Fruit fly (Drosophila melanogaster) whole organism, embryonic: Measurements from ENCODE around the gene CG7367.

Experiments
- Atf-2 ChIP-seq: fragments of 200-800 bp; sonication (Bioruptor generic); optimal IDR thresholded peaks from 2 replicates; lab custom pipeline; 2016; ENCODE audit warnings: missing biosample characterization, missing genetic modification characterization
- B-H1 ChIP-seq: fragments of 200-800 bp; sonication (Bioruptor generic); IDR thresholded peaks from 3 replicates; pipeline ENCODE4 v1.3.6; 2022; ENCODE audit warnings: missing biosample characterization, missing genetic modification characterization
- B-H2 ChIP-seq: fragments of 200-800 bp; sonication (Bioruptor generic); optimal IDR thresholded peaks from 2 replicates; lab custom pipeline; 2018; ENCODE audit warnings: missing biosample characterization, mild to moderate bottlenecking, missing genetic modification characterization
- BEAF-32 ChIP-seq: fragments of 200-800 bp; sonication (Bioruptor generic); optimal IDR thresholded peaks from 3 replicates; lab custom pipeline; 2017; ENCODE audit warnings: missing biosample characterization, missing genetic modification characterization, mild to moderate bottlenecking, moderate library complexity, missing genetic modification reagents
- Bgb ChIP-seq: fragments of 200-800 bp; sonication (Bioruptor generic); IDR thresholded peaks from 2 replicates; pipeline ENCODE4 v1.3.6; 2022; ENCODE audit warnings: missing biosample characterization, missing genetic modification characterization; ENCODE audit not compliant: partially characterized antibody
- CG10147 ChIP-seq: fragments of 200-800 bp; sonication (Bioruptor generic); optimal IDR thresholded peaks from 2 replicates; lab custom pipeline; 2019; ENCODE audit warnings: missing biosample characterization, mild to moderate bottlenecking, missing genetic modification characterization, moderate library complexity
- CG10267 ChIP-seq: fragments of 200-800 bp; sonication (Bioruptor generic); optimal IDR thresholded peaks from 2 replicates; lab custom pipeline; 2018; ENCODE audit warnings: missing biosample characterization, mild to moderate bottlenecking, missing genetic modification characterization, moderate library complexity
- CG12659 ChIP-seq: fragments of 200-800 bp; sonication (Bioruptor generic); optimal IDR thresholded peaks from 3 replicates; lab custom pipeline; 2017; ENCODE audit warnings: mild to moderate bottlenecking, missing biosample characterization, missing genetic modification reagents, missing genetic modification characterization
- CG13287 ChIP-seq: fragments of 200-800 bp; sonication (Bioruptor generic); IDR thresholded peaks from 2 replicates; pipeline ENCODE4 v1.3.6; 2022; ENCODE audit warnings: missing biosample characterization, missing genetic modification characterization; ENCODE audit not compliant: partially characterized antibody
- CG14860 ChIP-seq: fragments of 200-800 bp; sonication (Bioruptor generic); IDR thresholded peaks from 3 replicates; pipeline ENCODE4 v1.3.6; 2022; ENCODE audit warnings: missing biosample characterization, missing genetic modification characterization; ENCODE audit not compliant: partially characterized antibody
- CG16779 ChIP-seq: fragments of 200-800 bp; sonication (Bioruptor generic); IDR thresholded peaks from 2 replicates; pipeline ENCODE4 v1.3.6; 2022; ENCODE audit warnings: missing biosample characterization, missing genetic modification characterization
- CG17186 ChIP-seq: fragments of 200-800 bp; sonication (Bioruptor generic); optimal IDR thresholded peaks from 3 replicates; lab custom pipeline; 2017; ENCODE audit warnings: missing biosample characterization, missing genetic modification reagents, missing genetic modification characterization
- CG17361 ChIP-seq: fragments of 200-800 bp; sonication (Bioruptor generic); IDR thresholded peaks from 3 replicates; pipeline ENCODE4 v1.3.6; 2022; ENCODE audit warnings: missing biosample characterization, missing genetic modification characterization
- CG3407 ChIP-seq: fragments of 200-800 bp; sonication (Bioruptor generic); optimal IDR thresholded peaks from 2 replicates; lab custom pipeline; 2018; ENCODE audit warnings: missing biosample characterization, mild to moderate bottlenecking, missing genetic modification characterization
- CG4282 ChIP-seq: fragments of 200-800 bp; sonication (Bioruptor generic); optimal IDR thresholded peaks from 2 replicates; lab custom pipeline; 2016; ENCODE audit warnings: missing biosample characterization, missing genetic modification characterization
- CG4404 ChIP-seq: fragments of 200-800 bp; sonication (Bioruptor generic); IDR thresholded peaks from 2 replicates; pipeline ENCODE4 v1.3.6; 2022; ENCODE audit warnings: missing biosample characterization, missing genetic modification characterization
- CG4617 ChIP-seq: fragments of 200-800 bp; sonication (Bioruptor generic); optimal IDR thresholded peaks from 3 replicates; lab custom pipeline; 2016; ENCODE audit warnings: missing biosample characterization, missing genetic modification characterization, borderline replicate concordance
- CG4820 ChIP-seq: fragments of 200-800 bp; sonication (Bioruptor generic); optimal IDR thresholded peaks from 3 replicates; lab custom pipeline; 2016; ENCODE audit warnings: missing biosample characterization, missing genetic modification characterization
- CG8388 ChIP-seq: fragments of 200-800 bp; sonication (Bioruptor generic); optimal IDR thresholded peaks from 2 replicates; lab custom pipeline; 2019; ENCODE audit warnings: missing biosample characterization, mild to moderate bottlenecking, missing genetic modification characterization, moderate library complexity
- CG9817 ChIP-seq: fragments of 200-800 bp; sonication (Bioruptor generic); optimal IDR thresholded peaks from 2 replicates; lab custom pipeline; 2018; ENCODE audit warnings: missing biosample characterization, mild to moderate bottlenecking, missing genetic modification characterization, moderate library complexity
- Drgx ChIP-seq: fragments of 200-800 bp; sonication (Bioruptor generic); IDR thresholded peaks from 2 replicates; pipeline ENCODE4 v1.3.6; 2022; ENCODE audit warnings: missing biosample characterization, missing genetic modification characterization
- Ets97D ChIP-seq: fragments of 200-800 bp; sonication (Bioruptor generic); optimal IDR thresholded peaks from 3 replicates; lab custom pipeline; 2016; ENCODE audit warnings: missing biosample characterization, missing genetic modification characterization
- Nf-YB ChIP-seq: fragments of 200-800 bp; sonication (Bioruptor generic); optimal IDR thresholded peaks from 3 replicates; lab custom pipeline; 2019; ENCODE audit warnings: missing biosample characterization, mild to moderate bottlenecking, missing genetic modification characterization, moderate library complexity
- Sox100B ChIP-seq: fragments of 200-800 bp; sonication (Bioruptor generic); optimal IDR thresholded peaks from 3 replicates; lab custom pipeline; 2018; ENCODE audit warnings: missing biosample characterization, mild to moderate bottlenecking, missing genetic modification characterization
- Stat92E ChIP-seq, 3 experiments: fragments of >200 bp in 2 of 3; fragments of 200-800 bp in 1 of 3; sonication (Bioruptor generic) in 1 of 3; optimal IDR thresholded peaks; 2 replicates each; lab custom pipeline; 2017 to 2019; ENCODE audit warnings: missing biosample characterization in 3 of 3, missing genetic modification characterization in 3 of 3, mild to moderate bottlenecking in 1 of 3, moderate library complexity in 1 of 3
- br ChIP-seq: fragments of >200 bp; optimal IDR thresholded peaks from 2 replicates; lab custom pipeline; 2017
- chinmo ChIP-seq: fragments of 200-800 bp; sonication (Bioruptor generic); IDR thresholded peaks from 4 replicates; pipeline ENCODE4 v1.3.6; 2022; ENCODE audit warnings: missing biosample characterization, missing genetic modification characterization; ENCODE audit not compliant: partially characterized antibody
- crc ChIP-seq: fragments of 200-800 bp; sonication (Bioruptor generic); optimal IDR thresholded peaks from 2 replicates; lab custom pipeline; 2016; ENCODE audit warnings: missing biosample characterization, missing genetic modification characterization
- emc ChIP-seq: fragments of 200-800 bp; sonication (Bioruptor generic); optimal IDR thresholded peaks from 2 replicates; lab custom pipeline; 2016; ENCODE audit warnings: missing biosample characterization, missing genetic modification characterization
- eve ChIP-seq, 2 experiments: fragments of >200 bp; optimal IDR thresholded peaks; 2 replicates each; lab custom pipeline; 2017; ENCODE audit warnings: missing biosample characterization in 2 of 2, missing genetic modification characterization in 2 of 2
- fu2 ChIP-seq: fragments of 200-800 bp; sonication (Bioruptor generic); optimal IDR thresholded peaks from 2 replicates; lab custom pipeline; 2016; ENCODE audit warnings: missing biosample characterization, missing genetic modification characterization
- gfzf ChIP-seq: fragments of 200-800 bp; sonication (Bioruptor generic); optimal IDR thresholded peaks from 2 replicates; lab custom pipeline; 2016; ENCODE audit warnings: missing biosample characterization, mild to moderate bottlenecking, missing genetic modification characterization, moderate library complexity
- gsb ChIP-seq: fragments of 200-800 bp; sonication (Bioruptor generic); IDR thresholded peaks from 2 replicates; pipeline ENCODE4 v1.3.6; 2022; ENCODE audit warnings: missing biosample characterization, missing genetic modification characterization
- gt ChIP-seq: fragments of 200-800 bp; sonication (Bioruptor generic); IDR thresholded peaks from 2 replicates; pipeline ENCODE4 v1.3.6; 2022; ENCODE audit warnings: missing biosample characterization, missing genetic modification characterization
- ken ChIP-seq: fragments of 200-800 bp; sonication (Bioruptor generic); IDR thresholded peaks from 3 replicates; pipeline ENCODE4 v1.3.6; 2022; ENCODE audit warnings: missing biosample characterization, missing genetic modification characterization
- lbe ChIP-seq: fragments of 200-800 bp; sonication (Bioruptor generic); optimal IDR thresholded peaks from 2 replicates; lab custom pipeline; 2016; ENCODE audit warnings: missing biosample characterization, mild to moderate bottlenecking, missing genetic modification characterization
- lilli ChIP-seq: fragments of 200-800 bp; sonication (Bioruptor generic); optimal IDR thresholded peaks from 3 replicates; lab custom pipeline; 2016; ENCODE audit warnings: missing biosample characterization, missing genetic modification characterization
- nau ChIP-seq: fragments of 200-800 bp; sonication (Bioruptor generic); optimal IDR thresholded peaks from 3 replicates; lab custom pipeline; 2017; ENCODE audit warnings: missing biosample characterization, mild to moderate bottlenecking, missing genetic modification characterization, missing genetic modification reagents
- onecut ChIP-seq: fragments of 200-800 bp; sonication (Bioruptor generic); IDR thresholded peaks from 2 replicates; pipeline ENCODE4 v1.3.6; 2022; ENCODE audit warnings: missing biosample characterization, missing genetic modification characterization
- pfk ChIP-seq: fragments of 200-800 bp; sonication (Bioruptor generic); optimal IDR thresholded peaks from 2 replicates; lab custom pipeline; 2018; ENCODE audit warnings: missing biosample characterization, mild to moderate bottlenecking, missing genetic modification characterization, moderate library complexity
- pnt ChIP-seq: fragments of 200-800 bp; sonication (Bioruptor generic); optimal IDR thresholded peaks from 3 replicates; lab custom pipeline; 2016; ENCODE audit warnings: missing biosample characterization, missing genetic modification characterization
- rib ChIP-seq: fragments of 200-800 bp; sonication (Bioruptor generic); IDR thresholded peaks from 2 replicates; pipeline ENCODE4 v1.3.6; 2022; ENCODE audit warnings: missing biosample characterization, missing genetic modification characterization
- ro ChIP-seq: fragments of 200-800 bp; sonication (Bioruptor generic); IDR thresholded peaks from 2 replicates; pipeline ENCODE4 v1.3.6; 2022; ENCODE audit warnings: missing biosample characterization, missing genetic modification characterization
- row ChIP-seq: fragments of 200-800 bp; sonication (Bioruptor generic); IDR thresholded peaks from 3 replicates; pipeline ENCODE4 v1.3.6; 2022; ENCODE audit warnings: missing biosample characterization, missing genetic modification characterization
- sc ChIP-seq, 3 experiments: fragments of >200 bp in 2 of 3; fragments of 200-800 bp in 1 of 3; sonication (Bioruptor generic) in 1 of 3; optimal IDR thresholded peaks; 2 replicates in 2 of 3; 3 replicates in 1 of 3; lab custom pipeline; 2017; ENCODE audit warnings: mild to moderate bottlenecking in 1 of 3, missing biosample characterization in 1 of 3, missing genetic modification characterization in 1 of 3, missing genetic modification reagents in 1 of 3
- sqz ChIP-seq: fragments of 200-800 bp; sonication (Bioruptor generic); optimal IDR thresholded peaks from 3 replicates; lab custom pipeline; 2018; ENCODE audit warnings: missing biosample characterization, mild to moderate bottlenecking, missing genetic modification characterization
- tin ChIP-seq: fragments of 200-800 bp; sonication (Bioruptor generic); optimal IDR thresholded peaks from 3 replicates; lab custom pipeline; 2016; ENCODE audit warnings: missing biosample characterization, missing genetic modification characterization

Gene CG7367

DNA sequence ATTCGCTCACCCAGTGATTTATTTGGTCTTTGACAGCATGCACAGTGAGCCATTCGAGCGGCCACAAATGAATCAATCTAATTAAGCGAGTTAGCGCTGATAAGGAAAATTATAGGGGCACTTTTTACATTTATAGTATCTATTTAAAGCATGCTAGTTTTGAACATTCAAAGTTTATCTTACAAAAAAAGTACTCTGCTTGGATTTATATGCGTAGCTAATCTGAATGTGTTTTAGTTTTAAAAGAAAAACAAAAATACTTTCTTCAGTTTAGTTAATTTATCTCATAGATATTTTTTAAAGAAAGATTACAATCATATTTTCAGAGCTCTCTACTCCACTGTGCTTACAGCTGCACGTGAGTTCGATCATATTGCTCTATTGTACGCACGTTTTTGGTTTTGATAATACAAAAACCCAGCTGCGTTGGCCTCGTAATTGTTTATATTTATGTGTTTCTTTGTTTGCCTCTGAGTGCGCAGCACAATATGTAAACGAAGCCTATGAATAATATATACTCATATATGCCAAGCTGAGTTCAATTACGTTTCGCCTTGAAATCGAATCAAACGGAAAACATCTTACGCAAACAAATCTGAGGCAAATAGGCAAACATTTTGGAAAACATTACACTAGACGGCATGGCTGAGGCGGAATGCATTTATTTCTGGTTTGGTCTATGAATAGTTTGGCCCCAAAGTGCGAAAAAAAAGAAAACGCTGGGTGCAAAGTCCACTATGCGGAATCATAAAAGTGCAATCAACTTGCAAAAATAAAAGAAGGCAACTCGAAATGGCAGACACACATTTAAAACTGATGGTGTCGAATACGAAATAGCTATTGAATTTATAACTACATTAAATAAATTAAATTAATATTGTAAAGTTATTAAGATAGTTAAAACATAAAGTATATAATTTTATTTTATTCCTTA is 37.6 kb downstream of the CG7367 start (continued):
- TF ChIP-seq CG4282 (GFP tag; lab: Kevin White, UChicago) (peak; percentile 42), nau (GFP tag; lab: Kevin White, UChicago) (peak; percentile 89), crc (GFP tag; lab: Kevin White, UChicago) (peak; percentile 69), CG14860 (GFP tag; lab: Robert Waterston, UW) (no peak), CG13287 (GFP tag; lab: Robert Waterston, UW) (no peak), CG4404 (GFP tag; lab: Robert Waterston, UW) (peak; percentile 79), CG17186 (GFP tag; lab: Kevin White, UChicago) (no peak), Sox100B (peak; percentile 93), gt (GFP tag; lab: Robert Waterston, UW) (peak; percentile 48; the same call in 1 of the 2 replicates), Stat92E (GFP tag; optimal IDR thresholded peaks at IDR 0.05; lab: Kevin White, UChicago) (peak in 1 of 3 experiments; percentile 40), sqz (GFP tag; lab: Kevin White, UChicago) (peak; percentile 83), CG12659 (GFP tag; lab: Kevin White, UChicago) (peak; percentile 93), Drgx (GFP tag; lab: Robert Waterston, UW) (peak; percentile 91), Bgb (GFP tag; lab: Robert Waterston, UW) (no peak), tin (GFP tag; lab: Kevin White, UChicago) (peak; percentile 89), CG9817 (tag; lab: Kevin White, UChicago) (peak; percentile 79), CG10267 (peak; percentile 83), lilli (GFP tag; lab: Kevin White, UChicago) (peak; percentile 88), sc (optimal IDR thresholded peaks at IDR 0.05; lab: Kevin White, UChicago) (no peak), sc (GFP tag; optimal IDR thresholded peaks at IDR 0.05; lab: Kevin White, UChicago) (peak; percentile 81), pnt (GFP tag; lab: Kevin White, UChicago) (peak; percentile 68), CG4820 (peak; percentile 80), Ets97D (peak; percentile 36), gfzf (GFP tag; lab: Kevin White, UChicago) (no peak), fu2 (GFP tag; lab: Kevin White, UChicago) (peak; percentile 73), gsb (GFP tag; lab: Robert Waterston, UW) (peak; percentile 82), pfk (GFP tag; lab: Kevin White, UChicago) (no peak), CG8388 (GFP tag; lab: Kevin White, UChicago) (peak; percentile 74), br (no peak), B-H2 (GFP tag; lab: Kevin White, UChicago) (no peak), lbe (GFP tag; lab: Kevin White, UChicago) (peak; percentile 31), CG3407 (GFP tag; lab: Kevin White, UChicago) (peak; percentile 71), chinmo (GFP tag; lab: Robert Waterston, UW) (peak; percentile 72; the same call in 3 of the 4 replicates), rib (GFP tag; lab: Robert Waterston, UW) (0 out of 2 replicates have a peak, but pooled peaks have one; percentile 28), Nf-YB (peak; percentile 71), row (GFP tag; lab: Robert Waterston, UW) (peak; percentile 88), BEAF-32 (GFP tag; lab: Kevin White, UChicago) (peak; percentile 13), CG10147 (GFP tag; lab: Kevin White, UChicago) (peak; percentile 91), ro (GFP tag; lab: Robert Waterston, UW) (0 out of 2 replicates have a peak, but pooled peaks have one; percentile 39), CG17361 (GFP tag; lab: Robert Waterston, UW) (peak; percentile 95), CG16779 (GFP tag; lab: Robert Waterston, UW) (0 out of 2 replicates have a peak, but pooled peaks have one; percentile 36), emc (GFP tag; lab: Kevin White, UChicago) (peak; percentile 55), ken (0 out of 3 replicates have a peak, but pooled peaks have one; percentile 50), B-H1 (GFP tag; lab: Robert Waterston, UW) (peak; percentile 76), onecut (GFP tag; lab: Robert Waterston, UW) (peak; percentile 66), Atf-2 (GFP tag; lab: Kevin White, UChicago) (peak; percentile 90), CG4617 (GFP tag; lab: Kevin White, UChicago) (peak; percentile 41), eve (GFP tag; optimal IDR thresholded peaks at IDR 0.05; lab: Kevin White, UChicago) (peak in 1 of 2 experiments; percentile 94)
